Fruit fly (Drosophila melanogaster): ENCODE data around the gene mRpS31.

DNA sequence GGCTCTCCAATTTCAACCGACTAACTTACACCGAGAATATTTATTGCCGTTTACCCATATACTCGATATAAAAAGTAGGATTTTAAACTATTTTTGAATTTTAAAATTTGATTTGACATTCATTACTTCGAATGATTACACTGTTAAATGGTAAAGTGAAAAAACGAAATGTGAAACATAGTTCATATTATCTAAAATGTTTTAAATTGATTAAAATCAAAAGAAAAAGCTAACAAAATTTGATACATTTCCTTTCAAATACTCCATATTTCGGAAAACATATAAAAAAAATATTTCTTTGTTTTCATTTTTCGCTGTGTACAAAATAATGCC is 13.2 kb downstream of the mRpS31 start:
- TF ChIP-seq CG8478 (optimal IDR thresholded peaks at IDR 0.05) (no peak), CTCF (optimal IDR thresholded peaks at IDR 0.05) (no peak)
